Fruit fly (Drosophila melanogaster): Measurements from ENCODE around the gene Hsc70-3.

Hsc70-3 gene

DNA sequence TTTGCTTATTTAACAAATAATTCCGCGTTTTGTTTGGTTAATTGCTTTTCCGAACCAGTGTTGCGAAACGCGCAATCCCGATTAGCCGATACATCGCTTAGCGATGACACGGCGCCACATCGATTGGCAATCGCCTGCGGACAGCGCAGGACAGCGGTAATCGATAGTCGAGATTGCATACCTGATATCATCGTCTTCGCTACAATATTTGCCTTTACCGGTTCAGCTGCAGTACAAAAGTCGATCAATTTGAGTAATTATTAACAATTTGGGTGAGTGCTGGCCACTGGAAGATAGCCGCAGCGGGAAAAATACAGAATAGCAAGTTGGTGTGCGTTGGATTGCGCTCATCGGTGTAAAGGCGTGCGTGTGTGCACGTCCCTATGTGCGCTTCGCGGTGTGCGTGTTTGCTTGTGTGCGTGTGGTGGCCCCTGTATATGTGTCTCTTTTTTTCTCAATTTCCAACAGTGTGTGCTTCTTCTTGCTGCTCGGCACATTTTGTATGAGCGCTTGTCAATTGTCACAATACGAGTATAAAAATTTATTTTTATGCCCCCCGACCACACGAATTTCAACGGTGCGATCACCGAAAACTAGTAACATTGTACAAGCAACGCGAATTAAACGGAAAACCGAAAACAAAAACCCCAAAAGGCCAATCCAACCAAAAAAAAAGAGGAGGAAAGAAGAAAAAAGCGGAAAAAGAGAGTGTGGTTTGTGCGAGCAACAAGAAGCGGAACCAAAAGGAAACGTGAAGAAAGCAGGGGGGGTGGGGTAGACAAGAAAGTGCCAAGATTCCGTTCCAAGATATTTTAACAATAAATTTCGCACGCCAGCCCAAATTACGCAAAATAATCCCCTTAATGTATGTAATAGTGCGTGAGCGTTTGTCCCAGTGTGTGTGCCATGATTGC, 14.2 kb downstream of the Hsc70-3 start, which contains the start of gene CkIIbeta (continued):
- peak; percentile 78 for TF ChIP-seq CG3847 (GFP tag; IDR thresholded peaks at IDR 0.05)
- TF ChIP-seq oc (tag; optimal IDR thresholded peaks at IDR 0.05), result no peak
- no peak for TF ChIP-seq CG12219 (GFP tag; optimal IDR thresholded peaks at IDR 0.05)
- TF ChIP-seq ken (GFP tag; IDR thresholded peaks at IDR 0.05), result peak; percentile 62; the same call in 1 of the 3 replicates
- TF ChIP-seq cwo (GFP tag; optimal IDR thresholded peaks at IDR 0.05), result no peak
- TF ChIP-seq HmgD (GFP tag; optimal IDR thresholded peaks at IDR 0.05), result peak; percentile 62
- no peak for TF ChIP-seq NFAT (GFP tag; IDR thresholded peaks at IDR 0.05)
- peak; percentile 41 for TF ChIP-seq grau (tag; optimal IDR thresholded peaks at IDR 0.05)
- 0 out of 2 replicates have a peak, but pooled peaks have one; percentile 33 for TF ChIP-seq CG10366 (GFP tag; IDR thresholded peaks at IDR 0.05)
- no peak for TF ChIP-seq CG30431 (GFP tag; optimal IDR thresholded peaks at IDR 0.05)
- peak; percentile 13 for TF ChIP-seq CG4282 (GFP tag; optimal IDR thresholded peaks at IDR 0.05)
- TF ChIP-seq knrl (GFP tag; IDR thresholded peaks at IDR 0.05; ENCODE audit: partially characterized antibody), result peak; percentile 97
- peak; percentile 58 for TF ChIP-seq Hmr (GFP tag; optimal IDR thresholded peaks at IDR 0.05)
- TF ChIP-seq eyg (GFP tag; optimal IDR thresholded peaks at IDR 0.05), result no peak
- no peak for TF ChIP-seq usp (GFP tag; optimal IDR thresholded peaks at IDR 0.05)
- peak; percentile 54 for TF ChIP-seq bab2 (GFP tag; optimal IDR thresholded peaks at IDR 0.05)
- peak; percentile 70; the same call in 2 of the 3 replicates for TF ChIP-seq Dbx (GFP tag; IDR thresholded peaks at IDR 0.05)
- no peak for TF ChIP-seq corto (GFP tag; optimal IDR thresholded peaks at IDR 0.05)
- no peak for TF ChIP-seq CG10431 (GFP tag; optimal IDR thresholded peaks at IDR 0.05)
- TF ChIP-seq lov (optimal IDR thresholded peaks at IDR 0.05), result no peak
- TF ChIP-seq lov (GFP tag; IDR thresholded peaks at IDR 0.05), result peak; percentile 26; the same call in 1 of the 3 replicates
- peak; percentile 45 for TF ChIP-seq ind (GFP tag; optimal IDR thresholded peaks at IDR 0.05)
- no peak for TF ChIP-seq CG7987 (GFP tag; optimal IDR thresholded peaks at IDR 0.05)
- peak; percentile 74 for TF ChIP-seq CG11456 (GFP tag; IDR thresholded peaks at IDR 0.05)
- TF ChIP-seq CG13123 (GFP tag; optimal IDR thresholded peaks at IDR 0.05), result no peak
- TF ChIP-seq CG6683 (GFP tag; optimal IDR thresholded peaks at IDR 0.05), result no peak
- peak; percentile 16 for TF ChIP-seq pnt (GFP tag; optimal IDR thresholded peaks at IDR 0.05)
- peak; percentile 63 for TF ChIP-seq sqz (GFP tag; optimal IDR thresholded peaks at IDR 0.05)
- TF ChIP-seq CG11723 (GFP tag; optimal IDR thresholded peaks at IDR 0.05), result no peak
- no peak for TF ChIP-seq CG18619 (GFP tag; optimal IDR thresholded peaks at IDR 0.05)
- TF ChIP-seq CG6689 (GFP tag; IDR thresholded peaks at IDR 0.05), result 0 out of 2 replicates have a peak, but pooled peaks have one; percentile 8
- TF ChIP-seq crc (GFP tag; optimal IDR thresholded peaks at IDR 0.05), result no peak
- TF ChIP-seq CG8924 (tag; optimal IDR thresholded peaks at IDR 0.05), result peak; percentile 56
- TF ChIP-seq HmgZ (tag; optimal IDR thresholded peaks at IDR 0.05), result peak; percentile 17
- TF ChIP-seq Ets65A (GFP tag), result peak; percentile 93
- no peak for TF ChIP-seq Ssrp (tag; optimal IDR thresholded peaks at IDR 0.05)
- peak; percentile 4 for TF ChIP-seq chn (GFP tag; optimal IDR thresholded peaks at IDR 0.05)
- TF ChIP-seq da (GFP tag; optimal IDR thresholded peaks at IDR 0.05), result peak; percentile 32
- TF ChIP-seq CG2116 (GFP tag; optimal IDR thresholded peaks at IDR 0.05), result peak; percentile 98
- TF ChIP-seq C15 (GFP tag; IDR thresholded peaks at IDR 0.05), result no peak
- TF ChIP-seq Hmx (GFP tag; optimal IDR thresholded peaks at IDR 0.05), result no peak
- TF ChIP-seq CG8359 (GFP tag; optimal IDR thresholded peaks at IDR 0.05; ENCODE audit: borderline replicate concordance), result no peak
- no peak for TF ChIP-seq CG31224 (GFP tag; IDR thresholded peaks at IDR 0.05)
- TF ChIP-seq CG17328 (GFP tag; IDR thresholded peaks at IDR 0.05), result peak; percentile 35; the same call in 1 of the 2 replicates
- peak; percentile 9 for TF ChIP-seq gcm2 (GFP tag; optimal IDR thresholded peaks at IDR 0.05)
- TF ChIP-seq CG14441 (GFP tag; IDR thresholded peaks at IDR 0.05), result peak; percentile 30; the same call in 1 of the 2 replicates
- peak; percentile 88 for TF ChIP-seq stwl (tag; optimal IDR thresholded peaks at IDR 0.05)
- no peak for TF ChIP-seq CG11085 (GFP tag; IDR thresholded peaks at IDR 0.05)
- TF ChIP-seq Ravus (GFP tag; IDR thresholded peaks at IDR 0.05), result no peak
- peak; percentile 45 for TF ChIP-seq Atf3 (GFP tag; optimal IDR thresholded peaks at IDR 0.05)
